Worm (Caenorhabditis elegans) whole organism, L4 larva: ENCODE data around the gene K02C4.3.

Experiments
- F44E2.7 ChIP-seq: fragments of 200-800 bp; sonication (Bioruptor generic); IDR thresholded peaks from 2 replicates; pipeline ENCODE4 v2.1.2; 2022; ENCODE audit warnings: missing genetic modification characterization, missing compliant biosample characterization
- T20F7.1 ChIP-seq: fragments of 200-800 bp; sonication (Bioruptor generic); optimal IDR thresholded peaks from 2 replicates; lab custom pipeline; 2018; ENCODE audit warnings: mild to moderate bottlenecking, missing genetic modification characterization, missing compliant biosample characterization
- Y48G9A.11 ChIP-seq: fragments of 200-800 bp; sonication (Bioruptor generic); IDR thresholded peaks from 2 replicates; pipeline ENCODE4 v1.3.6; 2022; ENCODE audit warnings: missing genetic modification reagents, missing genetic modification characterization, missing compliant biosample characterization
- ZK337.2 ChIP-seq: fragments of 200-800 bp; sonication (Bioruptor generic); IDR thresholded peaks from 2 replicates; pipeline ENCODE4 v1.3.6; 2022; ENCODE audit warnings: missing genetic modification reagents, missing genetic modification characterization, missing compliant biosample characterization
- ZK546.5 ChIP-seq, 2 experiments: sonication (generic microtip); optimal IDR thresholded peaks; 2 replicates each; lab custom pipeline; 2017; ENCODE audit warnings: missing biosample characterization in 2 of 2, missing genetic modification characterization in 2 of 2
- aly-2 ChIP-seq: sonication (generic microtip); optimal IDR thresholded peaks from 2 replicates; lab custom pipeline; 2018; ENCODE audit warnings: missing biosample characterization, missing genetic modification characterization
- ama-1 ChIP-seq: fragments of 150-350 bp; optimal IDR thresholded peaks from 2 replicates; lab custom pipeline; 2014; ENCODE audit warnings: inconsistent platforms, mixed read lengths
- ceh-20 ChIP-seq: fragments of 200-800 bp; sonication (Bioruptor generic); IDR thresholded peaks from 2 replicates; pipeline ENCODE4 v1.3.6; 2022; ENCODE audit warnings: missing genetic modification reagents, missing genetic modification characterization, missing compliant biosample characterization
- ceh-28 ChIP-seq: fragments of 150-350 bp; optimal IDR thresholded peaks from 2 replicates; lab custom pipeline; 2014; ENCODE audit warnings: missing biosample characterization, missing genetic modification reagents, missing genetic modification characterization
- ceh-82 ChIP-seq: sonication (generic microtip); optimal IDR thresholded peaks from 2 replicates; lab custom pipeline; 2017; ENCODE audit warnings: missing biosample characterization, missing genetic modification characterization
- ces-1 ChIP-seq: fragments of 150-350 bp; sonication (generic microtip); optimal IDR thresholded peaks from 4 replicates; lab custom pipeline; 2014; ENCODE audit warnings: missing biosample characterization, missing genetic modification reagents, missing genetic modification characterization
- cey-2 ChIP-seq: sonication (generic microtip); optimal IDR thresholded peaks from 3 replicates; lab custom pipeline; 2017; ENCODE audit warnings: missing genetic modification characterization, mild to moderate bottlenecking, missing compliant biosample characterization, antibody characterized with exemption, borderline replicate concordance; ENCODE audit not compliant: insufficient read depth
- daf-16 ChIP-seq, 3 experiments: sonication (generic microtip); optimal IDR thresholded peaks; 2 replicates each; lab custom pipeline; 2016 to 2017; ENCODE audit warnings: missing genetic modification characterization in 3 of 3, missing genetic modification reagents in 3 of 3, mild to moderate bottlenecking in 2 of 3, missing compliant biosample characterization in 2 of 3, missing biosample characterization in 1 of 3, moderate library complexity in 1 of 3
- daf-19 ChIP-seq: fragments of 200-800 bp; sonication (Bioruptor generic); conservative IDR thresholded peaks from 2 replicates; pipeline ENCODE4 v1.3.6; 2022; ENCODE audit warnings: missing genetic modification characterization, missing compliant biosample characterization
- dmd-6 ChIP-seq: fragments of 200-800 bp; sonication (Bioruptor generic); IDR thresholded peaks from 2 replicates; pipeline ENCODE4 v1.3.6; 2022; ENCODE audit warnings: missing genetic modification reagents, missing genetic modification characterization, missing compliant biosample characterization
- dmd-8 ChIP-seq: fragments of 200-800 bp; sonication (Bioruptor generic); IDR thresholded peaks from 2 replicates; pipeline ENCODE4 v1.3.6; 2022; ENCODE audit warnings: missing genetic modification characterization, missing compliant biosample characterization
- dmd-9 ChIP-seq: fragments of 200-800 bp; sonication (Bioruptor generic); IDR thresholded peaks from 2 replicates; pipeline ENCODE4 v1.3.6; 2022; ENCODE audit warnings: missing genetic modification reagents, missing genetic modification characterization, missing compliant biosample characterization
- duxl-1 ChIP-seq: sonication (generic microtip); optimal IDR thresholded peaks from 2 replicates; lab custom pipeline; 2016; ENCODE audit warnings: mild to moderate bottlenecking, missing genetic modification characterization, moderate library complexity, missing compliant biosample characterization; ENCODE audit not compliant: poor library complexity
- dve-1 ChIP-seq: sonication (generic microtip); optimal IDR thresholded peaks from 2 replicates; lab custom pipeline; 2017; ENCODE audit warnings: antibody characterized with exemption, mild to moderate bottlenecking, missing genetic modification characterization, missing compliant biosample characterization; ENCODE audit not compliant: insufficient read depth
- fos-1 ChIP-seq: fragments of 150-350 bp; optimal IDR thresholded peaks from 2 replicates; lab custom pipeline; 2014; ENCODE audit warnings: missing biosample characterization, missing genetic modification characterization
- gei-8 ChIP-seq: fragments of 200-800 bp; sonication (Bioruptor generic); optimal IDR thresholded peaks from 2 replicates; lab custom pipeline; 2018; ENCODE audit warnings: mild to moderate bottlenecking, missing genetic modification characterization, missing compliant biosample characterization
- hlh-11 ChIP-seq: fragments of 200-800 bp; sonication (Bioruptor generic); optimal IDR thresholded peaks from 2 replicates; lab custom pipeline; 2018; ENCODE audit warnings: mild to moderate bottlenecking, missing genetic modification characterization, missing compliant biosample characterization
- hlh-30 ChIP-seq: sonication (generic microtip); optimal IDR thresholded peaks from 2 replicates; lab custom pipeline; 2017; ENCODE audit warnings: antibody characterized with exemption, mild to moderate bottlenecking, missing genetic modification characterization, missing compliant biosample characterization; ENCODE audit not compliant: insufficient read depth
- jun-1 ChIP-seq: fragments of 150-350 bp; optimal IDR thresholded peaks from 2 replicates; lab custom pipeline; 2014; ENCODE audit warnings: missing biosample characterization, missing genetic modification reagents, missing genetic modification characterization
- lin-1 ChIP-seq: fragments of 200-800 bp; sonication (Bioruptor generic); IDR thresholded peaks from 2 replicates; pipeline ENCODE4 v1.3.6; 2022; ENCODE audit warnings: missing genetic modification reagents, missing genetic modification characterization, missing compliant biosample characterization
- lir-3 ChIP-seq: sonication (generic microtip); optimal IDR thresholded peaks from 2 replicates; lab custom pipeline; 2016; ENCODE audit warnings: mild to moderate bottlenecking, missing genetic modification characterization, missing compliant biosample characterization
- madf-5 ChIP-seq, 2 experiments: fragments of 200-800 bp; sonication (Bioruptor generic); IDR thresholded peaks; 2 replicates each; pipeline ENCODE4 v1.3.6; 2022; ENCODE audit warnings: missing compliant biosample characterization in 2 of 2, missing genetic modification characterization in 2 of 2
- mdl-1 ChIP-seq, 2 experiments: fragments of 150-350 bp in 1 of 2; sonication (generic microtip) in 1 of 2; optimal IDR thresholded peaks; 2 replicates each; lab custom pipeline; 2014 to 2017; ENCODE audit warnings: missing biosample characterization in 2 of 2, missing genetic modification characterization in 2 of 2
- nhr-11 ChIP-seq: fragments of 150-350 bp; optimal IDR thresholded peaks from 2 replicates; lab custom pipeline; 2014; ENCODE audit warnings: missing biosample characterization, missing genetic modification characterization
- nhr-237 ChIP-seq: sonication (generic microtip); optimal IDR thresholded peaks from 2 replicates; lab custom pipeline; 2017; ENCODE audit warnings: missing biosample characterization, missing genetic modification characterization
- nhr-28 ChIP-seq: fragments of 150-350 bp; optimal IDR thresholded peaks from 2 replicates; lab custom pipeline; 2014; ENCODE audit warnings: missing biosample characterization, missing genetic modification characterization
- nhr-41 ChIP-seq: fragments of 200-800 bp; sonication (Bioruptor generic); IDR thresholded peaks from 2 replicates; pipeline ENCODE4 v1.3.6; 2022; ENCODE audit warnings: missing genetic modification reagents, missing genetic modification characterization, missing compliant biosample characterization
- nhr-48 ChIP-seq: sonication (generic microtip); optimal IDR thresholded peaks from 2 replicates; lab custom pipeline; 2016; ENCODE audit warnings: mild to moderate bottlenecking, missing genetic modification characterization, missing compliant biosample characterization
- php-3 ChIP-seq: fragments of 200-800 bp; sonication (Bioruptor generic); IDR thresholded peaks from 2 replicates; pipeline ENCODE4 v1.3.6; 2022; ENCODE audit warnings: missing genetic modification reagents, missing genetic modification characterization, missing compliant biosample characterization
- pqm-1 ChIP-seq: sonication (generic microtip); optimal IDR thresholded peaks from 2 replicates; lab custom pipeline; 2017; ENCODE audit warnings: missing biosample characterization, missing genetic modification characterization
- rbr-2 ChIP-seq: sonication (generic microtip); optimal IDR thresholded peaks from 2 replicates; lab custom pipeline; 2016; ENCODE audit warnings: missing genotype, missing genetic modification characterization, missing compliant biosample characterization
- saeg-2 ChIP-seq: fragments of 200-800 bp; sonication (Bioruptor generic); IDR thresholded peaks from 2 replicates; pipeline ENCODE4 v1.3.6; 2022; ENCODE audit warnings: missing genetic modification reagents, missing genetic modification characterization, missing compliant biosample characterization
- tag-97 ChIP-seq: fragments of 200-800 bp; sonication (Bioruptor generic); IDR thresholded peaks from 2 replicates; pipeline ENCODE4 v1.3.6; 2022; ENCODE audit warnings: missing genetic modification characterization, missing compliant biosample characterization
- tra-1 ChIP-seq: fragments of 200-800 bp; sonication (Bioruptor generic); IDR thresholded peaks from 2 replicates; pipeline ENCODE4 v1.3.6; 2022; ENCODE audit warnings: missing genetic modification reagents, missing genetic modification characterization, missing compliant biosample characterization
- unc-39 ChIP-seq: sonication (generic microtip); optimal IDR thresholded peaks from 2 replicates; lab custom pipeline; 2017; ENCODE audit warnings: missing biosample characterization, missing genetic modification characterization
- unc-62 ChIP-seq, 3 experiments: fragments of 150-350 bp in 1 of 3; sonication (generic microtip); optimal IDR thresholded peaks in 2 of 3; peaks in 1 of 3; 1 replicate in 1 of 3; 2 replicates in 2 of 3; lab custom pipeline; 2014 to 2017; ENCODE audit warnings: missing biosample characterization in 3 of 3, missing genetic modification characterization in 3 of 3, missing genetic modification reagents in 3 of 3, missing genotype in 1 of 3
- zfp-3 ChIP-seq: fragments of 200-800 bp; sonication (Bioruptor generic); conservative IDR thresholded peaks from 2 replicates; pipeline ENCODE4 v1.3.6; 2022; ENCODE audit warnings: missing genetic modification reagents, missing genetic modification characterization, missing compliant biosample characterization
- zip-11 ChIP-seq: fragments of 200-800 bp; sonication (Bioruptor generic); IDR thresholded peaks from 2 replicates; pipeline ENCODE4 v1.3.6; 2022; ENCODE audit warnings: missing genetic modification characterization, missing compliant biosample characterization

Gene K02C4.3

DNA sequence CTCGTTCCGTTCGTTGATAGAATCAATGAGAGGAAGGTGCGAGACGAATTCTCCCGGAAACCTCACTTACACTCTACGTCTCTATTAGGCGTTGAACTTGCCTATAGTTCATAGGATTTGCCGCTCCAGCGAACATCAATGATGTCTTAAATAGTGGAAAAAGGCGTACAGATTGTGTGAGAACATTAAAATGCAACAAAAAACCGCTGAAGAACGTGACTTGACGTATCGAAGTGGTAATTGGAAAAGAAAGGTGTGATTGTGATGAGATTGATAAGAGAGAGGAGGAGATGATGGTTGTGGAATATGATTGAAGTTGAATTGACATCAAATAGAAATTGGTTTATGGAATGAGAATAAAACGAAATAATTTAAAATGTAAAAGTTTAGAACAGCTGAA lies 52.6 kb downstream of the K02C4.3 start (continued):
- TF ChIP-seq nhr-41 (no peak), ZK337.2 (GFP tag; lab: Robert Waterston, UW) (no peak), hlh-30 (tag; lab: Kevin White, UChicago) (peak; percentile 20), rbr-2 (no peak), fos-1 (tag; lab: Kevin White, UChicago) (no peak), hlh-11 (tag; lab: Kevin White, UChicago) (peak; percentile 39), tra-1 (GFP tag; lab: Robert Waterston, UW) (peak; percentile 66; the same call in 1 of the 2 replicates), ceh-28 (tag; lab: Kevin White, UChicago) (no peak), nhr-237 (no peak), Y48G9A.11 (GFP tag; lab: Robert Waterston, UW) (no peak), tag-97 (GFP tag; lab: Robert Waterston, UW) (no peak), duxl-1 (tag; lab: Kevin White, UChicago) (no peak), zfp-3 (no peak), F44E2.7 (no peak), ZK546.5 (tag; optimal IDR thresholded peaks at IDR 0.05; lab: Kevin White, UChicago) (no peak), unc-39 (tag; lab: Kevin White, UChicago) (no peak), daf-16 (GFP tag; optimal IDR thresholded peaks at IDR 0.05; lab: Kevin White, UChicago) (no peak), daf-16 (tag; optimal IDR thresholded peaks at IDR 0.05; lab: Kevin White, UChicago) (peak; percentile 13), ama-1 (lab: Kevin White, UChicago) (peak; percentile 10), aly-2 (tag; lab: Kevin White, UChicago) (no peak), mdl-1 (tag; optimal IDR thresholded peaks at IDR 0.05; lab: Kevin White, UChicago) (peak in 1 of 2 experiments; percentile 5), dmd-8 (GFP tag; lab: Robert Waterston, UW) (no peak), dmd-9 (GFP tag; lab: Robert Waterston, UW) (no peak), jun-1 (tag; lab: Kevin White, UChicago) (no peak), unc-62 (GFP tag; optimal IDR thresholded peaks at IDR 0.05 in 1 of 2; lab: Kevin White, UChicago) (no peak), unc-62 (tag; optimal IDR thresholded peaks at IDR 0.05; lab: Kevin White, UChicago) (no peak), gei-8 (no peak), madf-5 (GFP tag; IDR thresholded peaks at IDR 0.05; lab: Robert Waterston, UW) (no peak), daf-19 (GFP tag; lab: Robert Waterston, UW) (no peak), lir-3 (tag; lab: Kevin White, UChicago) (no peak), ces-1 (GFP tag; lab: Kevin White, UChicago) (no peak), nhr-11 (tag; lab: Kevin White, UChicago) (no peak), zip-11 (GFP tag; lab: Robert Waterston, UW) (no peak), saeg-2 (GFP tag; lab: Robert Waterston, UW) (no peak)

DNA sequence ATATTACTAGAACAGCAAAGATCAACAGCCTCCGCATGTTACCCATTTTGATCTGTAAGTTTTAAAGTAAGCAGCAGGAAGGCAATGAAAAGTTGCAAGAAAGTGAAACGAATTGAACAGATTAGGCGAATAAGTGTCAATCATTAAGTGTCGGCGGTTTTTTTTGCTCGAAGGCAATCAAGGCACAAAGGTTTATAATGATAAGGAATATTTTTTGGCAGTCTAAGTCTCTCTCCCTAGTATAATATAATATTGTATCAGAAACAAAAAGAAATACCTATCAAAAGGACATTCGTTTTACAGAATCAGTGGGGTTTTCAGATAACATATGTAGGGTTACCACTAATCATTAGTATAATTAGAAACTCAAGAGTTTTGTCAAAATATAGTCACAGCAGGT lies 54.0 kb downstream of the K02C4.3 start, which contains the start of gene nrf-6:
nrf-6 (minus strand) TSS at position 52 of the 400 bp plus-strand sequence.
- no peak for TF ChIP-seq ceh-82 (tag; lab: Kevin White, UChicago)
- TF ChIP-seq ceh-20 (GFP tag; lab: Robert Waterston, UW): no peak
- peak; percentile 43 for TF ChIP-seq pqm-1 (tag; lab: Kevin White, UChicago)
- peak; percentile 41 for TF ChIP-seq nhr-48 (tag; lab: Kevin White, UChicago)
- TF ChIP-seq dve-1 (tag; lab: Kevin White, UChicago): peak; percentile 74
- TF ChIP-seq hlh-11 (tag; lab: Kevin White, UChicago): peak; percentile 61
- TF ChIP-seq tra-1 (GFP tag; lab: Robert Waterston, UW): peak; percentile 66; the same call in 1 of the 2 replicates
- TF ChIP-seq cey-2: no peak
- TF ChIP-seq lin-1 (GFP tag; lab: Robert Waterston, UW): 0 out of 2 replicates have a peak, but pooled peaks have one; percentile 10
- TF ChIP-seq jun-1 (tag; lab: Kevin White, UChicago): no peak
- peak; percentile 66 for TF ChIP-seq nhr-28
- TF ChIP-seq php-3 (GFP tag; lab: Robert Waterston, UW): peak; percentile 46; the same call in 1 of the 2 replicates
- peak; percentile 90 for TF ChIP-seq dmd-6 (GFP tag; lab: Robert Waterston, UW)
- TF ChIP-seq T20F7.1 (GFP tag; lab: Kevin White, UChicago): peak; percentile 10
- peak in 1 of 2 experiments; percentile 11 for TF ChIP-seq daf-16 (GFP tag; optimal IDR thresholded peaks at IDR 0.05; lab: Kevin White, UChicago)
- peak; percentile 49 for TF ChIP-seq daf-16 (tag; optimal IDR thresholded peaks at IDR 0.05; lab: Kevin White, UChicago)
